Fruit fly (Drosophila melanogaster) whole organism, pupa: ENCODE data around the gene scramb2.

Experiments used
- CG32121 ChIP-seq: fragments of 200-800 bp; sonication (Bioruptor generic); IDR thresholded peaks from 2 replicates; pipeline ENCODE4 v1.3.6; 2022; ENCODE audit warnings: missing biosample characterization, missing genetic modification characterization
- CG8159 ChIP-seq: fragments of 200-800 bp; sonication (Bioruptor generic); optimal IDR thresholded peaks from 3 replicates; lab custom pipeline; 2018; ENCODE audit warnings: missing biosample characterization, mild to moderate bottlenecking, missing genetic modification characterization, moderate library complexity
- Ets98B ChIP-seq: fragments of 200-800 bp; sonication (Bioruptor generic); IDR thresholded peaks from 2 replicates; pipeline ENCODE4 v1.3.6; 2022; ENCODE audit warnings: missing biosample characterization, missing genetic modification characterization

- TF ChIP-seq CG8159 (tag; lab: Kevin White, UChicago) (peak; percentile 94), Ets98B (GFP tag; lab: Robert Waterston, UW) (peak; percentile 61), CG32121 (peak; percentile 37; the same call in 1 of the 2 replicates)
Observed at dm6 chr3L:3045256-3045743, 1.3 kb downstream of the scramb2 start.
